Fruit fly (Drosophila melanogaster) whole organism, embryonic: ENCODE measurements around the gene CG32161.

Source experiments
- Aef1 ChIP-seq: fragments of 200-800 bp; sonication (Bioruptor generic); IDR thresholded peaks from 3 replicates; pipeline ENCODE4 v1.3.6; 2022; ENCODE audit warnings: missing biosample characterization, missing genetic modification characterization
- CG10267 ChIP-seq: fragments of 200-800 bp; sonication (Bioruptor generic); optimal IDR thresholded peaks from 2 replicates; lab custom pipeline; 2018; ENCODE audit warnings: missing biosample characterization, mild to moderate bottlenecking, missing genetic modification characterization, moderate library complexity
- CG10979 ChIP-seq: fragments of 200-800 bp; sonication (Bioruptor generic); optimal IDR thresholded peaks from 2 replicates; lab custom pipeline; 2018; ENCODE audit warnings: missing biosample characterization, mild to moderate bottlenecking, missing genetic modification characterization, moderate library complexity
- CG12071 ChIP-seq: fragments of 200-800 bp; sonication (Bioruptor generic); optimal IDR thresholded peaks from 3 replicates; lab custom pipeline; 2018; ENCODE audit warnings: missing biosample characterization, mild to moderate bottlenecking, missing genetic modification characterization
- CG15269 ChIP-seq: fragments of 200-800 bp; sonication (Bioruptor generic); optimal IDR thresholded peaks from 2 replicates; lab custom pipeline; 2018; ENCODE audit warnings: missing biosample characterization, mild to moderate bottlenecking, missing genetic modification characterization, moderate library complexity
- CG15601 ChIP-seq: fragments of 200-800 bp; sonication (Bioruptor generic); optimal IDR thresholded peaks from 3 replicates; lab custom pipeline; 2019; ENCODE audit warnings: missing biosample characterization, mild to moderate bottlenecking, missing genetic modification characterization, moderate library complexity
- CG1792 ChIP-seq: fragments of 200-800 bp; sonication (Bioruptor generic); optimal IDR thresholded peaks from 2 replicates; lab custom pipeline; 2016; ENCODE audit warnings: missing biosample characterization, missing genetic modification characterization
- CG18476 ChIP-seq: fragments of 200-800 bp; sonication (Bioruptor generic); optimal IDR thresholded peaks from 2 replicates; lab custom pipeline; 2016; ENCODE audit warnings: missing biosample characterization, mild to moderate bottlenecking, missing genetic modification characterization
- CG2116 ChIP-seq: fragments of 200-800 bp; sonication (Bioruptor generic); optimal IDR thresholded peaks from 3 replicates; lab custom pipeline; 2018; ENCODE audit warnings: missing biosample characterization, mild to moderate bottlenecking, missing genetic modification characterization
- CG2129 ChIP-seq: fragments of 200-800 bp; sonication (Bioruptor generic); IDR thresholded peaks from 2 replicates; pipeline ENCODE4 v1.3.6; 2022; ENCODE audit warnings: missing biosample characterization, missing genetic modification characterization; ENCODE audit not compliant: partially characterized antibody
- CG30431 ChIP-seq: fragments of 200-800 bp; sonication (Bioruptor generic); optimal IDR thresholded peaks from 2 replicates; lab custom pipeline; 2017; ENCODE audit warnings: missing biosample characterization, missing genetic modification characterization
- CG42726 ChIP-seq: fragments of 200-800 bp; sonication (Bioruptor generic); IDR thresholded peaks from 2 replicates; pipeline ENCODE4 v1.3.6; 2022; ENCODE audit warnings: missing biosample characterization, missing genetic modification characterization; ENCODE audit not compliant: partially characterized antibody
- CG4730 ChIP-seq: fragments of 200-800 bp; sonication (Bioruptor generic); IDR thresholded peaks from 2 replicates; pipeline ENCODE4 v1.3.6; 2022; ENCODE audit warnings: missing biosample characterization, missing genetic modification characterization
- CG6654 ChIP-seq: fragments of 200-800 bp; sonication (Bioruptor generic); optimal IDR thresholded peaks from 2 replicates; lab custom pipeline; 2017; ENCODE audit warnings: missing biosample characterization, mild to moderate bottlenecking, missing genetic modification characterization
- CG6683 ChIP-seq: fragments of 200-800 bp; sonication (Bioruptor generic); optimal IDR thresholded peaks from 2 replicates; lab custom pipeline; 2017; ENCODE audit warnings: missing biosample characterization, mild to moderate bottlenecking, missing genetic modification characterization, missing genetic modification reagents
- CG7357 ChIP-seq: fragments of 200-800 bp; sonication (Bioruptor generic); IDR thresholded peaks from 3 replicates; pipeline ENCODE4 v1.3.6; 2022; ENCODE audit warnings: missing biosample characterization, missing genetic modification characterization
- CG7987 ChIP-seq: fragments of 200-800 bp; sonication (Bioruptor generic); optimal IDR thresholded peaks from 2 replicates; lab custom pipeline; 2018; ENCODE audit warnings: missing biosample characterization, mild to moderate bottlenecking, missing genetic modification characterization, moderate library complexity
- CG8290 ChIP-seq, 3 experiments: fragments of 200-800 bp; sonication (Bioruptor generic); optimal IDR thresholded peaks; 2 replicates each; lab custom pipeline; 2016 to 2019; ENCODE audit warnings: missing biosample characterization in 3 of 3, missing genetic modification characterization in 3 of 3, mild to moderate bottlenecking in 2 of 3, moderate library complexity in 1 of 3
- Doc2 ChIP-seq: fragments of 200-800 bp; sonication (Bioruptor generic); IDR thresholded peaks from 2 replicates; pipeline ENCODE4 v1.3.6; 2022; ENCODE audit warnings: missing biosample characterization, missing genetic modification characterization
- E2f1 ChIP-seq: fragments of 200-800 bp; sonication (Bioruptor generic); IDR thresholded peaks from 2 replicates; pipeline ENCODE4 v1.3.6; 2022; ENCODE audit warnings: missing biosample characterization, missing genetic modification characterization
- Ets97D ChIP-seq: fragments of 200-800 bp; sonication (Bioruptor generic); optimal IDR thresholded peaks from 3 replicates; lab custom pipeline; 2016; ENCODE audit warnings: missing biosample characterization, missing genetic modification characterization
- HLH54F ChIP-seq: fragments of 200-800 bp; sonication (Bioruptor generic); optimal IDR thresholded peaks from 3 replicates; lab custom pipeline; 2016; ENCODE audit warnings: missing biosample characterization, missing genetic modification characterization
- NFAT ChIP-seq: fragments of 200-800 bp; sonication (Bioruptor generic); IDR thresholded peaks from 2 replicates; pipeline ENCODE4 v1.3.6; 2022; ENCODE audit warnings: missing biosample characterization, missing genetic modification characterization
- NK7.1 ChIP-seq: fragments of 200-800 bp; sonication (Bioruptor generic); optimal IDR thresholded peaks from 3 replicates; lab custom pipeline; 2016; ENCODE audit warnings: missing biosample characterization, missing genetic modification characterization
- Ssrp ChIP-seq: fragments of 200-800 bp; sonication (Bioruptor generic); optimal IDR thresholded peaks from 2 replicates; lab custom pipeline; 2018; ENCODE audit warnings: missing biosample characterization, mild to moderate bottlenecking, missing genetic modification characterization, moderate library complexity
- Tbp ChIP-seq: fragments of >200 bp; optimal IDR thresholded peaks from 2 replicates; lab custom pipeline; 2018; ENCODE audit warnings: missing biosample characterization, missing genetic modification characterization
- Trl ChIP-seq, 3 experiments: fragments of >200 bp in 2 of 3; fragments of 200-800 bp in 1 of 3; sonication (Bioruptor generic) in 1 of 3; optimal IDR thresholded peaks; 2 replicates in 1 of 3; 3 replicates in 2 of 3; lab custom pipeline; 2016 to 2017; ENCODE audit warnings: missing biosample characterization in 1 of 3, missing genetic modification characterization in 1 of 3
- bsh ChIP-seq, 2 experiments: fragments of 200-800 bp; sonication (Bioruptor generic); optimal IDR thresholded peaks; 2 replicates each; lab custom pipeline; 2017 to 2018; ENCODE audit warnings: mild to moderate bottlenecking in 2 of 2, missing biosample characterization in 2 of 2, missing genetic modification characterization in 2 of 2, moderate library complexity in 1 of 2
- en ChIP-seq: fragments of 200-800 bp; sonication (Bioruptor generic); optimal IDR thresholded peaks from 2 replicates; lab custom pipeline; 2016; ENCODE audit warnings: missing biosample characterization, missing genetic modification characterization
- fd3F ChIP-seq: fragments of 200-800 bp; sonication (Bioruptor generic); optimal IDR thresholded peaks from 2 replicates; lab custom pipeline; 2018; ENCODE audit warnings: missing biosample characterization, mild to moderate bottlenecking, missing genetic modification characterization, moderate library complexity
- gem ChIP-seq: fragments of 200-800 bp; sonication (Bioruptor generic); optimal IDR thresholded peaks from 2 replicates; lab custom pipeline; 2019; ENCODE audit warnings: missing biosample characterization, mild to moderate bottlenecking, missing genetic modification characterization, moderate library complexity
- ind ChIP-seq: fragments of 200-800 bp; sonication (Bioruptor generic); optimal IDR thresholded peaks from 3 replicates; lab custom pipeline; 2016; ENCODE audit warnings: missing biosample characterization, missing genetic modification characterization
- lab ChIP-seq: fragments of 200-800 bp; sonication (Bioruptor generic); optimal IDR thresholded peaks from 3 replicates; lab custom pipeline; 2017; ENCODE audit warnings: missing biosample characterization, missing genetic modification characterization, mild to moderate bottlenecking, moderate library complexity, missing genetic modification reagents
- lbe ChIP-seq: fragments of 200-800 bp; sonication (Bioruptor generic); optimal IDR thresholded peaks from 2 replicates; lab custom pipeline; 2016; ENCODE audit warnings: missing biosample characterization, mild to moderate bottlenecking, missing genetic modification characterization
- odd ChIP-seq: fragments of 200-800 bp; sonication (Bioruptor generic); optimal IDR thresholded peaks from 2 replicates; lab custom pipeline; 2017; ENCODE audit warnings: missing biosample characterization, mild to moderate bottlenecking, missing genetic modification characterization
- onecut ChIP-seq: fragments of 200-800 bp; sonication (Bioruptor generic); IDR thresholded peaks from 2 replicates; pipeline ENCODE4 v1.3.6; 2022; ENCODE audit warnings: missing biosample characterization, missing genetic modification characterization
- p53 ChIP-seq: fragments of 200-800 bp; sonication (Bioruptor generic); optimal IDR thresholded peaks from 2 replicates; lab custom pipeline; 2016; ENCODE audit warnings: missing biosample characterization, missing genetic modification characterization
- pfk ChIP-seq: fragments of 200-800 bp; sonication (Bioruptor generic); optimal IDR thresholded peaks from 2 replicates; lab custom pipeline; 2018; ENCODE audit warnings: missing biosample characterization, mild to moderate bottlenecking, missing genetic modification characterization, moderate library complexity
- pho ChIP-seq: fragments of 200-800 bp; sonication (Bioruptor generic); optimal IDR thresholded peaks from 2 replicates; lab custom pipeline; 2016; ENCODE audit warnings: missing biosample characterization, missing genetic modification characterization
- pita ChIP-seq: fragments of 200-800 bp; sonication (Bioruptor generic); optimal IDR thresholded peaks from 2 replicates; lab custom pipeline; 2017; ENCODE audit warnings: missing biosample characterization, mild to moderate bottlenecking, missing genetic modification characterization
- psq ChIP-seq: fragments of 200-800 bp; sonication (Bioruptor generic); optimal IDR thresholded peaks from 2 replicates; lab custom pipeline; 2017; ENCODE audit warnings: missing biosample characterization, missing genetic modification characterization
- salm ChIP-seq: fragments of 200-800 bp; sonication (Bioruptor generic); optimal IDR thresholded peaks from 2 replicates; lab custom pipeline; 2018; ENCODE audit warnings: missing biosample characterization, mild to moderate bottlenecking, missing genetic modification characterization
- so ChIP-seq: fragments of 200-800 bp; sonication (Bioruptor generic); IDR thresholded peaks from 3 replicates; pipeline ENCODE4 v1.3.6; 2022; ENCODE audit warnings: missing biosample characterization, missing genetic modification characterization
- sqz ChIP-seq: fragments of 200-800 bp; sonication (Bioruptor generic); optimal IDR thresholded peaks from 3 replicates; lab custom pipeline; 2018; ENCODE audit warnings: missing biosample characterization, mild to moderate bottlenecking, missing genetic modification characterization
- stwl ChIP-seq: fragments of 200-800 bp; sonication (Bioruptor generic); optimal IDR thresholded peaks from 3 replicates; lab custom pipeline; 2018; ENCODE audit warnings: missing biosample characterization, mild to moderate bottlenecking, missing genetic modification characterization, moderate library complexity
- tll ChIP-seq, 2 experiments: fragments of 200-800 bp in 1 of 2; fragments of >200 bp in 1 of 2; sonication (Bioruptor generic) in 1 of 2; optimal IDR thresholded peaks; 2 replicates each; lab custom pipeline; 2017 to 2019; ENCODE audit warnings: missing biosample characterization in 2 of 2, missing genetic modification characterization in 2 of 2, mild to moderate bottlenecking in 1 of 2, moderate library complexity in 1 of 2
- ttk ChIP-seq: fragments of 200-800 bp; sonication (Bioruptor generic); IDR thresholded peaks from 2 replicates; pipeline ENCODE4 v2.1.2; 2022; ENCODE audit warnings: missing biosample characterization, missing genetic modification characterization
- wor ChIP-seq: fragments of 200-800 bp; sonication (Bioruptor generic); IDR thresholded peaks from 2 replicates; pipeline ENCODE4 v1.3.6; 2022; ENCODE audit warnings: missing biosample characterization, missing genetic modification characterization
- zfh1 ChIP-seq: fragments of 200-800 bp; sonication (Bioruptor generic); IDR thresholded peaks from 3 replicates; pipeline ENCODE4 v1.3.6; 2022; ENCODE audit warnings: missing biosample characterization, missing genetic modification characterization

The CG32161 gene

DNA sequence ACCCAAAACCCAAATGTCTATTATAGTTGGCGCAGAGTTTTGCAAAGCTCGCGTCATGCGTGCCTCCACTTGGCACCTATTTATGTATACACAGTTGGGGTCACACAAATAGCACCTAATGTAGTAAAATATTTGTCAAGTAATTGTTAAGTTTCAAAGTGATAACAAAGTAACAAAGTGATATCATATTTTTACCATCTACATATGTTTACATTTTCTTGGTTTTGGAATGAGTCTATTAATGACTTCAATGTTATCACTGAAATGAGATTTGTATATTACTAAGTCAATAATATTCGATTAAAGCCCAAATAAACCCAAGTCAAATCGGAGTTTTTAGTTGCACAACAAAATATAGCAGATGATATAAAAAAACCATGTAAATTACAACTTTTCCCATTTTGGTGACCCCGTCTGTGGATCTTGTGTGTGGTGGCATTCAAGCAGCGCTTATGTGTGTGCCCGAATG lies 26.5 kb downstream of the CG32161 start (continued):
- TF ChIP-seq CG42726 (GFP tag; lab: Robert Waterston, UW) (no peak), CG2129 (no peak), lbe (no peak), Ets97D (no peak), NFAT (GFP tag; lab: Robert Waterston, UW) (no peak), fd3F (GFP tag; lab: Kevin White, UChicago) (peak; percentile 41), ind (GFP tag; lab: Kevin White, UChicago) (peak; percentile 64), pita (GFP tag; lab: Kevin White, UChicago) (no peak), Aef1 (peak; percentile 28; the same call in 1 of the 3 replicates), CG7987 (GFP tag; lab: Kevin White, UChicago) (peak; percentile 27), Doc2 (GFP tag; lab: Robert Waterston, UW) (no peak), lab (GFP tag; lab: Kevin White, UChicago) (peak; percentile 78), CG15601 (tag; lab: Kevin White, UChicago) (peak; percentile 51), psq (GFP tag; lab: Kevin White, UChicago) (no peak), Tbp (GFP tag; lab: Kevin White, UChicago) (no peak), E2f1 (0 out of 2 replicates have a peak, but pooled peaks have one; percentile 19), onecut (GFP tag; lab: Robert Waterston, UW) (no peak), CG6654 (GFP tag; lab: Kevin White, UChicago) (peak; percentile 31), CG15269 (tag; lab: Kevin White, UChicago) (peak; percentile 83), CG2116 (GFP tag; lab: Kevin White, UChicago) (peak; percentile 11), CG10267 (peak; percentile 54), pfk (GFP tag; lab: Kevin White, UChicago) (no peak), CG18476 (GFP tag; lab: Kevin White, UChicago) (peak; percentile 59), CG12071 (GFP tag; lab: Kevin White, UChicago) (peak; percentile 77), CG1792 (GFP tag; lab: Kevin White, UChicago) (peak; percentile 32), CG30431 (GFP tag; lab: Kevin White, UChicago) (no peak), CG6683 (GFP tag; lab: Kevin White, UChicago) (peak; percentile 34), wor (0 out of 2 replicates have a peak, but pooled peaks have one; percentile 36), bsh (GFP tag; optimal IDR thresholded peaks at IDR 0.05; lab: Kevin White, UChicago) (peak; percentile 68 to 70), salm (peak; percentile 75), p53 (GFP tag; lab: Kevin White, UChicago) (no peak), odd (GFP tag; lab: Kevin White, UChicago) (peak; percentile 76), CG10979 (tag; lab: Kevin White, UChicago) (peak; percentile 70), zfh1 (GFP tag; lab: Robert Waterston, UW) (0 out of 3 replicates have a peak, but pooled peaks have one; percentile 21), stwl (no peak), sqz (GFP tag; lab: Kevin White, UChicago) (peak; percentile 27), CG4730 (GFP tag; lab: Robert Waterston, UW) (0 out of 2 replicates have a peak, but pooled peaks have one; percentile 23), Trl (optimal IDR thresholded peaks at IDR 0.05; lab: Kevin White, UChicago) (no peak), Trl (GFP tag; optimal IDR thresholded peaks at IDR 0.05; lab: Kevin White, UChicago) (peak; percentile 53), CG8290 (GFP tag; optimal IDR thresholded peaks at IDR 0.05; lab: Kevin White, UChicago) (no peak), CG8290 (tag; optimal IDR thresholded peaks at IDR 0.05; lab: Kevin White, UChicago) (peak in 1 of 2 experiments; percentile 70), tll (GFP tag; optimal IDR thresholded peaks at IDR 0.05; lab: Kevin White, UChicago) (no peak), so (GFP tag; lab: Robert Waterston, UW) (peak; percentile 44; the same call in 1 of the 3 replicates), CG7357 (no peak), pho (GFP tag; lab: Kevin White, UChicago) (peak; percentile 79), en (GFP tag; lab: Kevin White, UChicago) (peak; percentile 41), HLH54F (GFP tag; lab: Kevin White, UChicago) (peak; percentile 28), gem (tag; lab: Kevin White, UChicago) (peak; percentile 87), Ssrp (peak; percentile 72), NK7.1 (GFP tag; lab: Kevin White, UChicago) (peak; percentile 50), ttk (GFP tag; lab: Robert Waterston, UW) (peak; percentile 32; the same call in 1 of the 2 replicates)
